Worm (Caenorhabditis elegans): ENCODE data around the gene ttr-30.

DNA sequence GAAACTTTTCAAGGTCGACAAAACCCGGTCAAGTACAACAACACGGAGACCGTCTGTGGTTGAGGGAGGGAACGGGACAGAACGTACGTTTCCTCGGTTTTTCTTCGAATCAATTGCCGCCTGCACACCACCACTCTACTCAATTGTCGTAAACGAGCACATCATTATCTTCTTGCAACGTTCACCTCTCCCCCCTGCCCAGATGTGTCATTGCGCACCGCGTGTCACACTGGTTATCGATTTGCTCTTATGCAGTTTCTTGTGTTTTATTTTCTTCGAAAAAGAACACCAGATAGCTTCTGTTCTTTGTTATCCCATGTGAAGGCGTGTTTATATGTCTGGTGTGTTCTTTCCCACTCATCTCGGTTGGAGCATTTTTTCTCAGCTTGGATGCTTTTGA lies 41.2 kb upstream of the ttr-30 start:
- TF ChIP-seq him-1 (tag; optimal IDR thresholded peaks at IDR 0.05) (no peak), W03F9.2 (tag; optimal IDR thresholded peaks at IDR 0.05) (no peak)

Measured in whole organism, L4/young adult.